Worm (Caenorhabditis elegans): ENCODE measurements around the gene T22C8.1.

T22C8.1 gene

ce11 chrII:8625163-8625562 lies 12.6 kb downstream of the T22C8.1 start, which contains the start of gene sptf-2 (continued):
- no peak for TF ChIP-seq mxl-2 (GFP tag; conservative IDR thresholded peaks at IDR 0.05)
- TF ChIP-seq Y48G9A.11 (GFP tag; IDR thresholded peaks at IDR 0.05): no peak
- peak; percentile 92 for TF ChIP-seq nhr-28 (tag; optimal IDR thresholded peaks at IDR 0.05)
- peak; percentile 64; the same call in 1 of the 2 replicates for TF ChIP-seq nhr-41 (GFP tag; IDR thresholded peaks at IDR 0.05)
- TF ChIP-seq pha-4 (GFP tag; IDR thresholded peaks at IDR 0.05): peak; percentile 34; the same call in 1 of the 2 replicates
- TF ChIP-seq pha-4 (tag; optimal IDR thresholded peaks at IDR 0.05): no peak
- TF ChIP-seq nhr-25 (tag; optimal IDR thresholded peaks at IDR 0.05; ENCODE audit: borderline replicate concordance, insufficient read depth): no peak
- TF ChIP-seq ceh-32 (tag; optimal IDR thresholded peaks at IDR 0.05; ENCODE audit: poor library complexity): no peak
- no peak for TF ChIP-seq dmd-8 (GFP tag; IDR thresholded peaks at IDR 0.05)
- no peak for TF ChIP-seq gei-8 (GFP tag; optimal IDR thresholded peaks at IDR 0.05)
- TF ChIP-seq F44E2.7 (GFP tag; IDR thresholded peaks at IDR 0.05): no peak
- peak; percentile 87 for TF ChIP-seq hlh-11 (tag; optimal IDR thresholded peaks at IDR 0.05)
- TF ChIP-seq daf-16 (GFP tag; optimal IDR thresholded peaks at IDR 0.05): peak in 1 of 2 experiments; percentile 7
- peak; percentile 85 for TF ChIP-seq daf-16 (tag; optimal IDR thresholded peaks at IDR 0.05)
- TF ChIP-seq php-3 (GFP tag; IDR thresholded peaks at IDR 0.05): peak; percentile 97
- TF ChIP-seq unc-130 (GFP tag; optimal IDR thresholded peaks at IDR 0.05): no peak
- TF ChIP-seq ama-1 (optimal IDR thresholded peaks at IDR 0.05): no peak
- TF ChIP-seq nhr-11 (tag; optimal IDR thresholded peaks at IDR 0.05): no peak
- TF ChIP-seq dve-1 (tag; optimal IDR thresholded peaks at IDR 0.05; ENCODE audit: insufficient read depth): peak; percentile 79
- TF ChIP-seq egl-43 (GFP tag; IDR thresholded peaks at IDR 0.05): no peak
- TF ChIP-seq nhr-6 (tag; optimal IDR thresholded peaks at IDR 0.05): peak; percentile 59
- no peak for TF ChIP-seq aly-2 (tag; optimal IDR thresholded peaks at IDR 0.05)
- TF ChIP-seq nhr-102 (tag; optimal IDR thresholded peaks at IDR 0.05): no peak
- no peak for TF ChIP-seq ZK546.5 (tag; optimal IDR thresholded peaks at IDR 0.05)
- TF ChIP-seq nhr-48 (tag; optimal IDR thresholded peaks at IDR 0.05): peak; percentile 21
- no peak for TF ChIP-seq zip-11 (GFP tag; IDR thresholded peaks at IDR 0.05)
- no peak for TF ChIP-seq Y75B8A.6 (GFP tag; IDR thresholded peaks at IDR 0.05)
- TF ChIP-seq tra-1 (GFP tag; IDR thresholded peaks at IDR 0.05): peak; percentile 86
- no peak for TF ChIP-seq hif-1 (tag; optimal IDR thresholded peaks at IDR 0.05)
- no peak for TF ChIP-seq lin-29 (GFP tag; IDR thresholded peaks at IDR 0.05)
- TF ChIP-seq lin-39 (tag; optimal IDR thresholded peaks at IDR 0.05): no peak

- no peak for TF ChIP-seq cey-2 (tag; optimal IDR thresholded peaks at IDR 0.05; ENCODE audit: borderline replicate concordance, insufficient read depth)
- TF ChIP-seq lim-7 (GFP tag; IDR thresholded peaks at IDR 0.05): no peak
- TF ChIP-seq lin-29 (GFP tag; IDR thresholded peaks at IDR 0.05): no peak
- TF ChIP-seq unc-62 (GFP tag; optimal IDR thresholded peaks at IDR 0.05 in 1 of 2): peak in 1 of 2 experiments; percentile 78
- no peak for TF ChIP-seq unc-62 (tag; optimal IDR thresholded peaks at IDR 0.05)
Observed at ce11 chrII:8626598-8626997, 14.0 kb downstream of the T22C8.1 start.

ce11 chrII:8627907-8628306 lies 15.3 kb downstream of the T22C8.1 start:
- TF ChIP-seq ceh-28 (tag; optimal IDR thresholded peaks at IDR 0.05) (no peak), aha-1 (tag) (peak; percentile 93), snpc-4 (tag; optimal IDR thresholded peaks at IDR 0.05) (no peak), lin-29 (GFP tag; IDR thresholded peaks at IDR 0.05) (no peak)

ce11 chrII:8630088-8630487 lies 17.5 kb downstream of the T22C8.1 start, which contains the start of gene T22C8.6:
Gene T22C8.6 (minus strand): TSS chrII:8630281.
- TF ChIP-seq nhr-28 (tag; optimal IDR thresholded peaks at IDR 0.05) (peak; percentile 16), R02D3.7 (tag; optimal IDR thresholded peaks at IDR 0.05) (no peak), hlh-30 (tag; optimal IDR thresholded peaks at IDR 0.05; ENCODE audit: insufficient read depth) (peak; percentile 45), mxl-3 (GFP tag; optimal IDR thresholded peaks at IDR 0.05) (peak; percentile 5)

All from whole organism, L4 larva.